Fruit fly (Drosophila melanogaster) whole organism, embryonic: ENCODE results near the gene Pif1.

Source experiments
- Abd-B ChIP-seq: fragments of 200-800 bp; sonication (Bioruptor generic); optimal IDR thresholded peaks from 2 replicates; lab custom pipeline; 2018; ENCODE audit warnings: missing biosample characterization, mild to moderate bottlenecking, missing genetic modification characterization, moderate library complexity
- B-H2 ChIP-seq: fragments of 200-800 bp; sonication (Bioruptor generic); optimal IDR thresholded peaks from 2 replicates; lab custom pipeline; 2018; ENCODE audit warnings: missing biosample characterization, mild to moderate bottlenecking, missing genetic modification characterization
- BtbVII ChIP-seq: fragments of 200-800 bp; sonication (Bioruptor generic); optimal IDR thresholded peaks from 3 replicates; lab custom pipeline; 2017; ENCODE audit warnings: missing biosample characterization, mild to moderate bottlenecking, missing genetic modification characterization
- Bteb2 ChIP-seq: fragments of 200-800 bp; sonication (Bioruptor generic); optimal IDR thresholded peaks from 2 replicates; lab custom pipeline; 2016; ENCODE audit warnings: missing biosample characterization, missing genetic modification characterization
- CG10565 ChIP-seq: fragments of 200-800 bp; sonication (Bioruptor generic); optimal IDR thresholded peaks from 3 replicates; lab custom pipeline; 2016; ENCODE audit warnings: missing biosample characterization, mild to moderate bottlenecking, missing genetic modification characterization
- CG11093 ChIP-seq: fragments of 200-800 bp; sonication (Bioruptor generic); IDR thresholded peaks from 3 replicates; pipeline ENCODE4 v1.3.6; 2022; ENCODE audit warnings: missing biosample characterization, missing genetic modification characterization
- CG11696 ChIP-seq: fragments of 200-800 bp; sonication (Bioruptor generic); IDR thresholded peaks from 2 replicates; pipeline ENCODE4 v1.3.6; 2022; ENCODE audit warnings: missing biosample characterization, missing genetic modification characterization
- CG12942 ChIP-seq: fragments of 200-800 bp; sonication (Bioruptor generic); optimal IDR thresholded peaks from 3 replicates; lab custom pipeline; 2016; ENCODE audit warnings: missing biosample characterization, missing genetic modification characterization
- CG13123 ChIP-seq: fragments of 200-800 bp; sonication (Bioruptor generic); optimal IDR thresholded peaks from 2 replicates; lab custom pipeline; 2016; ENCODE audit warnings: missing biosample characterization, missing genetic modification characterization
- CG14050 ChIP-seq: fragments of 200-800 bp; sonication (Bioruptor generic); IDR thresholded peaks from 3 replicates; pipeline ENCODE4 v1.3.6; 2022; ENCODE audit warnings: missing biosample characterization, missing genetic modification characterization
- CG1602 ChIP-seq: fragments of 200-800 bp; sonication (Bioruptor generic); optimal IDR thresholded peaks from 3 replicates; lab custom pipeline; 2016; ENCODE audit warnings: missing biosample characterization, missing genetic modification characterization
- CG18262 ChIP-seq: fragments of 200-800 bp; optimal IDR thresholded peaks from 3 replicates; lab custom pipeline; 2019; ENCODE audit warnings: missing biosample characterization, mild to moderate bottlenecking, missing genetic modification characterization, moderate library complexity
- CG18599 ChIP-seq: fragments of 200-800 bp; sonication (Bioruptor generic); optimal IDR thresholded peaks from 3 replicates; lab custom pipeline; 2017; ENCODE audit warnings: missing biosample characterization, missing genetic modification characterization, mild to moderate bottlenecking, moderate library complexity, missing genetic modification reagents
- CG30403 ChIP-seq: fragments of 200-800 bp; sonication (Bioruptor generic); optimal IDR thresholded peaks from 3 replicates; lab custom pipeline; 2016; ENCODE audit warnings: missing biosample characterization, missing genetic modification characterization
- CG31224 ChIP-seq: fragments of 200-800 bp; sonication (Bioruptor generic); IDR thresholded peaks from 2 replicates; pipeline ENCODE4 v1.3.6; 2022; ENCODE audit warnings: missing biosample characterization, missing genetic modification characterization
- CG32532 ChIP-seq: fragments of 200-800 bp; sonication (Bioruptor generic); IDR thresholded peaks from 2 replicates; pipeline ENCODE4 v1.3.6; 2022; ENCODE audit warnings: missing biosample characterization, missing genetic modification characterization
- CG3838 ChIP-seq: fragments of 200-800 bp; sonication (Bioruptor generic); optimal IDR thresholded peaks from 3 replicates; lab custom pipeline; 2016; ENCODE audit warnings: missing biosample characterization, missing genetic modification characterization
- CG4404 ChIP-seq: fragments of 200-800 bp; sonication (Bioruptor generic); IDR thresholded peaks from 2 replicates; pipeline ENCODE4 v1.3.6; 2022; ENCODE audit warnings: missing biosample characterization, missing genetic modification characterization
- CG4424 ChIP-seq: fragments of 200-800 bp; sonication (Bioruptor generic); optimal IDR thresholded peaks from 3 replicates; lab custom pipeline; 2016; ENCODE audit warnings: missing biosample characterization, missing genetic modification characterization
- CG5953 ChIP-seq: fragments of 200-800 bp; sonication (Bioruptor generic); IDR thresholded peaks from 2 replicates; pipeline ENCODE4 v1.3.6; 2022; ENCODE audit warnings: missing biosample characterization, missing genetic modification characterization
- CG7556 ChIP-seq: fragments of 200-800 bp; sonication (Bioruptor generic); optimal IDR thresholded peaks from 2 replicates; lab custom pipeline; 2017; ENCODE audit warnings: missing biosample characterization, mild to moderate bottlenecking, missing genetic modification characterization
- CG8281 ChIP-seq: fragments of 200-800 bp; sonication (Bioruptor generic); optimal IDR thresholded peaks from 2 replicates; lab custom pipeline; 2018; ENCODE audit warnings: missing biosample characterization, mild to moderate bottlenecking, missing genetic modification characterization, moderate library complexity
- CG8290 ChIP-seq, 3 experiments: fragments of 200-800 bp; sonication (Bioruptor generic); optimal IDR thresholded peaks; 2 replicates each; lab custom pipeline; 2016 to 2019; ENCODE audit warnings: missing biosample characterization in 3 of 3, missing genetic modification characterization in 3 of 3, mild to moderate bottlenecking in 2 of 3, moderate library complexity in 1 of 3
- CrebB ChIP-seq: fragments of 200-800 bp; sonication (Bioruptor generic); optimal IDR thresholded peaks from 3 replicates; lab custom pipeline; 2018; ENCODE audit warnings: missing biosample characterization, mild to moderate bottlenecking, missing genetic modification characterization
- D ChIP-seq, 2 experiments: fragments of 200-800 bp in 1 of 2; fragments of >200 bp in 1 of 2; sonication (Bioruptor generic) in 1 of 2; optimal IDR thresholded peaks; 2 replicates in 1 of 2; 3 replicates in 1 of 2; lab custom pipeline; 2017; ENCODE audit warnings: mild to moderate bottlenecking in 1 of 2, missing biosample characterization in 1 of 2, missing genetic modification characterization in 1 of 2, missing genetic modification reagents in 1 of 2
- Hr3 ChIP-seq: fragments of 200-800 bp; sonication (Bioruptor generic); optimal IDR thresholded peaks from 3 replicates; lab custom pipeline; 2016; ENCODE audit warnings: missing biosample characterization, missing genetic modification characterization
- Mad ChIP-seq: fragments of 200-800 bp; sonication (Bioruptor generic); optimal IDR thresholded peaks from 2 replicates; lab custom pipeline; 2016; ENCODE audit warnings: missing biosample characterization, missing genetic modification characterization
- Oaz ChIP-seq: fragments of 200-800 bp; sonication (Bioruptor generic); IDR thresholded peaks from 2 replicates; pipeline ENCODE4 v1.3.6; 2022; ENCODE audit warnings: missing biosample characterization, missing genetic modification characterization
- TFAM ChIP-seq: fragments of 200-800 bp; sonication (Bioruptor generic); optimal IDR thresholded peaks from 2 replicates; lab custom pipeline; 2017; ENCODE audit warnings: missing biosample characterization, missing genetic modification characterization, inconsistent platforms
- YL-1 ChIP-seq: fragments of 200-800 bp; sonication (Bioruptor generic); optimal IDR thresholded peaks from 3 replicates; lab custom pipeline; 2017; ENCODE audit warnings: missing biosample characterization, mild to moderate bottlenecking, missing genetic modification characterization
- bab2 ChIP-seq: fragments of 200-800 bp; sonication (Bioruptor generic); optimal IDR thresholded peaks from 2 replicates; lab custom pipeline; 2016; ENCODE audit warnings: missing biosample characterization, missing genetic modification characterization
- chinmo ChIP-seq: fragments of 200-800 bp; sonication (Bioruptor generic); IDR thresholded peaks from 4 replicates; pipeline ENCODE4 v1.3.6; 2022; ENCODE audit warnings: missing biosample characterization, missing genetic modification characterization; ENCODE audit not compliant: partially characterized antibody
- ci ChIP-seq: fragments of 200-800 bp; sonication (Bioruptor generic); IDR thresholded peaks from 3 replicates; pipeline ENCODE4 v1.3.6; 2022; ENCODE audit warnings: missing biosample characterization, missing genetic modification characterization
- crc ChIP-seq: fragments of 200-800 bp; sonication (Bioruptor generic); optimal IDR thresholded peaks from 2 replicates; lab custom pipeline; 2016; ENCODE audit warnings: missing biosample characterization, missing genetic modification characterization
- dmrt11E ChIP-seq: fragments of 200-800 bp; sonication (Bioruptor generic); optimal IDR thresholded peaks from 3 replicates; lab custom pipeline; 2018; ENCODE audit warnings: missing biosample characterization, mild to moderate bottlenecking, missing genetic modification characterization, moderate library complexity
- gem ChIP-seq: fragments of 200-800 bp; sonication (Bioruptor generic); optimal IDR thresholded peaks from 2 replicates; lab custom pipeline; 2019; ENCODE audit warnings: missing biosample characterization, mild to moderate bottlenecking, missing genetic modification characterization, moderate library complexity
- grn ChIP-seq: fragments of 200-800 bp; sonication (Bioruptor generic); optimal IDR thresholded peaks from 3 replicates; lab custom pipeline; 2017; ENCODE audit warnings: missing biosample characterization, missing genetic modification characterization
- jumu ChIP-seq: fragments of 200-800 bp; sonication (Bioruptor generic); optimal IDR thresholded peaks from 3 replicates; lab custom pipeline; 2016; ENCODE audit warnings: missing biosample characterization, missing genetic modification characterization
- kay ChIP-seq: fragments of 200-800 bp; sonication (Bioruptor generic); optimal IDR thresholded peaks from 2 replicates; lab custom pipeline; 2016; ENCODE audit warnings: missing biosample characterization, missing genetic modification characterization
- odd ChIP-seq: fragments of 200-800 bp; sonication (Bioruptor generic); optimal IDR thresholded peaks from 2 replicates; lab custom pipeline; 2017; ENCODE audit warnings: missing biosample characterization, mild to moderate bottlenecking, missing genetic modification characterization
- pros ChIP-seq: fragments of 200-800 bp; sonication (Bioruptor generic); optimal IDR thresholded peaks from 3 replicates; lab custom pipeline; 2019; ENCODE audit warnings: missing biosample characterization, mild to moderate bottlenecking, missing genetic modification characterization, moderate library complexity
- pum ChIP-seq: fragments of 200-800 bp; sonication (Bioruptor generic); optimal IDR thresholded peaks from 2 replicates; lab custom pipeline; 2016; ENCODE audit warnings: missing biosample characterization, missing genetic modification characterization
- ro ChIP-seq: fragments of 200-800 bp; sonication (Bioruptor generic); IDR thresholded peaks from 2 replicates; pipeline ENCODE4 v1.3.6; 2022; ENCODE audit warnings: missing biosample characterization, missing genetic modification characterization
- so ChIP-seq: fragments of 200-800 bp; sonication (Bioruptor generic); IDR thresholded peaks from 3 replicates; pipeline ENCODE4 v1.3.6; 2022; ENCODE audit warnings: missing biosample characterization, missing genetic modification characterization
- sob ChIP-seq: fragments of 200-800 bp; sonication (Bioruptor generic); IDR thresholded peaks from 2 replicates; pipeline ENCODE4 v1.3.6; 2022; ENCODE audit warnings: missing biosample characterization, missing genetic modification characterization
- sug ChIP-seq: fragments of 200-800 bp; optimal IDR thresholded peaks from 2 replicates; lab custom pipeline; 2019; ENCODE audit warnings: missing biosample characterization, mild to moderate bottlenecking, missing genetic modification characterization, moderate library complexity
- tap ChIP-seq: fragments of 200-800 bp; optimal IDR thresholded peaks from 3 replicates; lab custom pipeline; 2019; ENCODE audit warnings: missing biosample characterization, mild to moderate bottlenecking, missing genetic modification characterization, moderate library complexity
- tio ChIP-seq: fragments of 200-800 bp; sonication (Bioruptor generic); optimal IDR thresholded peaks from 2 replicates; lab custom pipeline; 2017; ENCODE audit warnings: missing biosample characterization, missing genetic modification characterization, inconsistent platforms
- yki ChIP-seq: fragments of >200 bp; optimal IDR thresholded peaks from 3 replicates; lab custom pipeline; 2018
- zen ChIP-seq: fragments of 200-800 bp; sonication (Bioruptor generic); optimal IDR thresholded peaks from 3 replicates; lab custom pipeline; 2018; ENCODE audit warnings: missing biosample characterization, mild to moderate bottlenecking, missing genetic modification characterization, moderate library complexity
- zf30C ChIP-seq: fragments of 200-800 bp; sonication (Bioruptor generic); optimal IDR thresholded peaks from 3 replicates; lab custom pipeline; 2018; ENCODE audit warnings: missing biosample characterization, mild to moderate bottlenecking, missing genetic modification characterization

Pif1 gene

dm6 chr2L:3440322-3440721 is 29.5 kb downstream of the Pif1 start (continued):
- TF ChIP-seq odd (no peak), CG11696 (GFP tag; lab: Robert Waterston, UW) (peak; percentile 48; the same call in 1 of the 2 replicates), CG18599 (GFP tag; lab: Kevin White, UChicago) (peak; percentile 72), CG13123 (GFP tag; lab: Kevin White, UChicago) (no peak), Bteb2 (no peak), jumu (GFP tag; lab: Kevin White, UChicago) (peak; percentile 52), Mad (GFP tag; lab: Kevin White, UChicago) (peak; percentile 55), so (GFP tag; lab: Robert Waterston, UW) (peak; percentile 74; the same call in 2 of the 3 replicates), pum (GFP tag; lab: Kevin White, UChicago) (peak; percentile 36), CG8290 (GFP tag; optimal IDR thresholded peaks at IDR 0.05; lab: Kevin White, UChicago) (no peak), CG8290 (tag; optimal IDR thresholded peaks at IDR 0.05; lab: Kevin White, UChicago) (peak in 1 of 2 experiments; percentile 38), kay (GFP tag; lab: Kevin White, UChicago) (no peak), grn (no peak), CG4424 (peak; percentile 65), yki (lab: Kevin White, UChicago) (no peak), CG12942 (GFP tag; lab: Kevin White, UChicago) (peak; percentile 59), pros (GFP tag; lab: Kevin White, UChicago) (no peak), CG30403 (GFP tag; lab: Kevin White, UChicago) (peak; percentile 63), tio (GFP tag; lab: Kevin White, UChicago) (peak; percentile 39), BtbVII (GFP tag; lab: Kevin White, UChicago) (peak; percentile 52), Abd-B (peak; percentile 40), CG8281 (tag; lab: Kevin White, UChicago) (peak; percentile 37), tap (peak; percentile 72), CG1602 (GFP tag; lab: Kevin White, UChicago) (peak; percentile 44), sug (tag; lab: Kevin White, UChicago) (no peak), B-H2 (GFP tag; lab: Kevin White, UChicago) (no peak), sob (GFP tag; lab: Robert Waterston, UW) (peak; percentile 79), dmrt11E (tag; lab: Kevin White, UChicago) (no peak), CG18262 (peak; percentile 65), zen (tag; lab: Kevin White, UChicago) (no peak), YL-1 (GFP tag; lab: Kevin White, UChicago) (no peak), CG31224 (GFP tag; lab: Robert Waterston, UW) (peak; percentile 56), crc (GFP tag; lab: Kevin White, UChicago) (peak; percentile 17), D (optimal IDR thresholded peaks at IDR 0.05; lab: Kevin White, UChicago) (no peak), D (GFP tag; optimal IDR thresholded peaks at IDR 0.05; lab: Kevin White, UChicago) (peak; percentile 67), gem (tag; lab: Kevin White, UChicago) (peak; percentile 82), Hr3 (GFP tag; lab: Kevin White, UChicago) (peak; percentile 57), chinmo (GFP tag; lab: Robert Waterston, UW) (0 out of 4 replicates have a peak, but pooled peaks have one; percentile 30), CG3838 (no peak), CG32532 (GFP tag; lab: Robert Waterston, UW) (peak; percentile 71), ro (GFP tag; lab: Robert Waterston, UW) (0 out of 2 replicates have a peak, but pooled peaks have one; percentile 30), ci (GFP tag; lab: Robert Waterston, UW) (peak; percentile 90), CG10565 (GFP tag; lab: Kevin White, UChicago) (no peak), CG4404 (GFP tag; lab: Robert Waterston, UW) (peak; percentile 33; the same call in 1 of the 2 replicates), CG7556 (GFP tag; lab: Kevin White, UChicago) (peak; percentile 44), Oaz (GFP tag; lab: Robert Waterston, UW) (peak; percentile 48; the same call in 1 of the 2 replicates), CG5953 (peak; percentile 64), bab2 (GFP tag; lab: Kevin White, UChicago) (peak; percentile 19), CG14050 (GFP tag; lab: Robert Waterston, UW) (peak; percentile 37; the same call in 1 of the 3 replicates), CG11093 (GFP tag; lab: Robert Waterston, UW) (peak; percentile 76; the same call in 2 of the 3 replicates), zf30C (no peak), TFAM (no peak), CrebB (tag; lab: Kevin White, UChicago) (peak; percentile 45)
